Worm (Caenorhabditis elegans) whole organism, L4/young adult: ENCODE data around the gene ccz-1.

ENCODE experiments used
- W03F9.2 ChIP-seq: fragments of 150-350 bp; optimal IDR thresholded peaks from 2 replicates; lab custom pipeline; 2014; ENCODE audit warnings: missing biosample characterization, missing genetic modification characterization
- him-1 ChIP-seq: sonication (generic microtip); optimal IDR thresholded peaks from 2 replicates; lab custom pipeline; 2016; ENCODE audit warnings: missing genotype, missing genetic modification reagents, missing genetic modification characterization, missing compliant biosample characterization

DNA sequence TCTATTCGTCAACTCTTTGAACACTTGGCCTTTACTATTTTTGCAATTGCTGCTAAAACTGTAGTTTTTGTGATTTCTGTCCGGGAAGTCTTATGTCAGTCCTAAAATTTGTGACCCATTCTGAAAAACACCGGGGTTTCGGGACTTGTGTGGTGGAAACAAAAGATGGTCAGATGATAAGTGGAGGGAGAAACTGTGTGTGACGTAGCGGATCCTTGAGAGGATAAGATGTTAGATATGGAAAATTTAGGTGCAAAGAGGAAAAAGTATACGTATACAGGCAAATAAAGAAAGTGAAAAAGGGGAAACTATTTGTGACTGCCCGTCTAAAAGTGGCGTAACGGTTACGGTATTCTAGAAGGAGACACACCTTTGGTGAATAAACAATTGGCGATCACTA, 42.3 kb upstream of the ccz-1 start:
- TF ChIP-seq him-1 (tag; lab: Kevin White, UChicago) (no peak), W03F9.2 (no peak)
